Fruit fly (Drosophila melanogaster): ENCODE data around the gene nanos.

Gene nanos

DNA sequence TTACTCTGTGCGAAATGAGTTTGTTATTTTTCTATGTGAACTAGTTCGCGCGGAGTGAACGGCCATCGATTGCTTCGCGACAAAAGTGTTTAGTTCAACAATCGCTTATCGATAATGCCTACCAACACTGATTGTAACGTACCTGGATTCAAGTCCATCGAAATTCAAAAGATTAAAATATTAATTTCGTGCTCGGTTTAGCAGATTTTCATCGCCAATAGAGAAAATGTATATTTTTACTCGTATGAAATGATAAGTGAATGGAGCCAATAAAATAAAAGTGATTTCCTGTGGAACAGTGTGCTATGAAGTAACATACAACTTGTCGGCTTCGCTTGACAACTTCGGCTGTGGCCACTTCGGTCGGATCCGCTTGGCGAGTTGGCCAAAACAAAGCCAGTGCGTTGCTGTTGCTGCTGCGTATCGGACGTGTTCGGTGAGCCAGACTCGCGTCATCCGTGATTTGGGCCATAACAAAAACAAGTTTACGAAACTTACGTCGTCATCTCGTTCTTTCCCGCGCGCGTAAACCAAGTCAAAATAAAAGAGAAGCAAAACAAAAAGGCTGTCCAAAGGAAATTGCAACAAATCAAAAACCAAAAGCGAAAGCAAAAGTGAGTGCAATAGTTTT lies 23.3 kb downstream of the nanos start, which contains the start of the genes CG5555 and myd (continued):
- TF ChIP-seq Dif (GFP tag; optimal IDR thresholded peaks at IDR 0.05; ENCODE audit: partially characterized antibody), result peak; percentile 51

DNA sequence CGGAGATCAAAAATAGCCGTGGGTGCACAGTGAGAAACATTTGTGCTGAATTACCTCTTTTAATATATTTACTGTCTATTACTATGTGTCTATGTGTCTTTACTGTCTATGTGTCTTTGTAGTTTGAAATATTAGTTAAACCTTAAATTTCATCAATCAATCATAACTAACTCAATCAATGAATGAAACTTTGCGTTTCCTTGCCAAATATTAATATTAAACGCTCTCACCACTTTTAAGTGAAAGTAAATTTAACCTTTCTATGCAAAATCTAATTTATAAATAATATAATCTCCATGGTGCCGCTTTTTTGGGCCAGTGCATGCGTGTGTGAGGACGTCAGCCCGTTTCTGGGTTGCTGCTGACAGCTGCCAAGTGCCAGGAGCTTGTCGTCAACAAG lies 24.2 kb downstream of the nanos start:
- TF ChIP-seq CG9705 (GFP tag; optimal IDR thresholded peaks at IDR 0.05) (peak; percentile 18), Jra (GFP tag; optimal IDR thresholded peaks at IDR 0.05) (no peak), OdsH (GFP tag; optimal IDR thresholded peaks at IDR 0.05) (peak; percentile 73), ey (GFP tag; optimal IDR thresholded peaks at IDR 0.05) (peak; percentile 61), lola (GFP tag; optimal IDR thresholded peaks at IDR 0.05) (no peak), Mio (GFP tag; optimal IDR thresholded peaks at IDR 0.05) (no peak), Dfd (GFP tag; optimal IDR thresholded peaks at IDR 0.05) (no peak), woc (GFP tag; optimal IDR thresholded peaks at IDR 0.05) (peak; percentile 42), tai (GFP tag; optimal IDR thresholded peaks at IDR 0.05) (peak; percentile 25), dl (GFP tag; optimal IDR thresholded peaks at IDR 0.05; ENCODE audit: insufficient read depth in 1 of 2, partially characterized antibody in 2 of 2) (no peak), sv (GFP tag; optimal IDR thresholded peaks at IDR 0.05) (no peak), GATAd (GFP tag; optimal IDR thresholded peaks at IDR 0.05) (no peak), HLH106 (tag; optimal IDR thresholded peaks at IDR 0.05) (peak; percentile 68), Hr83 (GFP tag; optimal IDR thresholded peaks at IDR 0.05; ENCODE audit: poor library complexity, severe bottlenecking) (no peak), Myc (optimal IDR thresholded peaks at IDR 0.05) (no peak), psq (GFP tag; optimal IDR thresholded peaks at IDR 0.05) (no peak), dsf (GFP tag; optimal IDR thresholded peaks at IDR 0.05; ENCODE audit: borderline replicate concordance) (no peak), h (GFP tag; optimal IDR thresholded peaks at IDR 0.05) (peak; percentile 84), Sp1 (GFP tag; optimal IDR thresholded peaks at IDR 0.05) (peak; percentile 68), br (GFP tag; optimal IDR thresholded peaks at IDR 0.05) (peak; percentile 56), sage (GFP tag; optimal IDR thresholded peaks at IDR 0.05) (no peak), rgr (GFP tag; optimal IDR thresholded peaks at IDR 0.05) (peak; percentile 62), foxo (GFP tag; optimal IDR thresholded peaks at IDR 0.05) (peak in 1 of 2 experiments; percentile 70), Rel (GFP tag; optimal IDR thresholded peaks at IDR 0.05) (no peak), Rel (tag; optimal IDR thresholded peaks at IDR 0.05) (no peak), Hnf4 (GFP tag; optimal IDR thresholded peaks at IDR 0.05) (peak; percentile 14), usp (GFP tag; optimal IDR thresholded peaks at IDR 0.05) (no peak), Dif (GFP tag; optimal IDR thresholded peaks at IDR 0.05; ENCODE audit: partially characterized antibody) (no peak), brk (GFP tag; optimal IDR thresholded peaks at IDR 0.05) (peak; percentile 5), fru (GFP tag; optimal IDR thresholded peaks at IDR 0.05) (peak; percentile 68), CrebA (GFP tag; optimal IDR thresholded peaks at IDR 0.05; ENCODE audit: borderline replicate concordance) (no peak), Vsx2 (GFP tag; optimal IDR thresholded peaks at IDR 0.05; ENCODE audit: partially characterized antibody) (no peak), CG32264 (GFP tag; optimal IDR thresholded peaks at IDR 0.05) (no peak), pan (optimal IDR thresholded peaks at IDR 0.05) (no peak), N (GFP tag; optimal IDR thresholded peaks at IDR 0.05) (no peak), Abd-B (GFP tag; optimal IDR thresholded peaks at IDR 0.05) (no peak), jim (GFP tag; optimal IDR thresholded peaks at IDR 0.05) (no peak), Hr78 (GFP tag; optimal IDR thresholded peaks at IDR 0.05) (no peak), dmrt93B (GFP tag; optimal IDR thresholded peaks at IDR 0.05) (peak; percentile 58)

DNA sequence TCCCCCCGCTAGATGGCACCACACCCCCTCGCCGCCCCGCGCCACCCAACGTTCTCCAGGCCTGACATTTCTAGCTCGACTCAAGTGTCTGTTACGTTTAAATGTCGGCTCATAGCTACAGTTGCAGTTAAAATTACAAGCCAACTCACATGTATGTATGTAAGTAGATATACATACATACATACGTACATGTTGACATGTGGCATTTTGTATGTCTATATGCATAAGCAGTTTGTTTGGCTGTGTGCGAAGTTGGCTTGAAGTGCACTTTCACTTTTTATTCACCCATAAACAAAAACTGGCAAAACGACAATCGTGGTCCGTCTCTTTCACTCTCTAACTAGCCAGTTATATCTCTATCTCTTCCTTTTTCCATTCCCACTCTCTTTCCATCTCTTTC lies 25.8 kb downstream of the nanos start:
- TF ChIP-seq HLH106 (tag; optimal IDR thresholded peaks at IDR 0.05), result no peak
- TF ChIP-seq h (GFP tag; optimal IDR thresholded peaks at IDR 0.05), result no peak
- TF ChIP-seq CG32264 (GFP tag; optimal IDR thresholded peaks at IDR 0.05), result no peak
- no peak for TF ChIP-seq Abd-B (GFP tag; optimal IDR thresholded peaks at IDR 0.05)
